Worm (Caenorhabditis elegans): ENCODE results near the gene C04E6.13.

The C04E6.13 gene

DNA sequence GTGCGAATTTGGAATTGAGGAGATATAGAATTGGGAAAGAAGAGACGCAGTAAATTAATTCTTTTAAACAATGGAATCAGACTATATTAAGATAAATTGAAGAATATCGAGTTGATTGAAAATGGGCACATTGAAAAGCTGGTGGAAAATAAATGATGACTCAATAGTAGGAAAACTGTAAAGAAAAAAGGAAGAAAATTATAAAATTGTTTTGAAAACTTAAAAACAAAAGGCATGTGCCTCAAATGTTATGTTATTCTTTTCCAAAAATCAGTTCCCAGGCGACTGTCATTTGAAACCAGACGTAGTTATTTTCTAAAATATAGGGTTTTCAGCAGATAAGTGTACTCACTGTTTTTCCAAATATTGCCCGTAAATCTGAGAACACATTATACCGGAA lies 7.4 kb downstream of the C04E6.13 start, which contains the start of gene C04E6.12:
TSS of gene C04E6.12 (minus strand) at position 101 of the 400 bp plus-strand sequence.
- TF ChIP-seq ceh-39 (tag; optimal IDR thresholded peaks at IDR 0.05) (no peak), flh-1 (GFP tag; optimal IDR thresholded peaks at IDR 0.05) (no peak), hlh-1 (tag; optimal IDR thresholded peaks at IDR 0.05) (no peak), zip-8 (tag; optimal IDR thresholded peaks at IDR 0.05) (no peak), sem-2 (GFP tag; optimal IDR thresholded peaks at IDR 0.05) (no peak), cnd-1 (tag; optimal IDR thresholded peaks at IDR 0.05) (no peak), pha-4 (tag; optimal IDR thresholded peaks at IDR 0.05) (no peak), nhr-2 (tag; optimal IDR thresholded peaks at IDR 0.05) (no peak), ztf-11 (tag; optimal IDR thresholded peaks at IDR 0.05) (no peak), blmp-1 (tag; optimal IDR thresholded peaks at IDR 0.05) (no peak), mls-2 (tag; optimal IDR thresholded peaks at IDR 0.05) (no peak), mep-1 (tag; optimal IDR thresholded peaks at IDR 0.05) (no peak), bed-3 (GFP tag; optimal IDR thresholded peaks at IDR 0.05) (no peak), drap-1 (GFP tag; optimal IDR thresholded peaks at IDR 0.05) (no peak)

DNA sequence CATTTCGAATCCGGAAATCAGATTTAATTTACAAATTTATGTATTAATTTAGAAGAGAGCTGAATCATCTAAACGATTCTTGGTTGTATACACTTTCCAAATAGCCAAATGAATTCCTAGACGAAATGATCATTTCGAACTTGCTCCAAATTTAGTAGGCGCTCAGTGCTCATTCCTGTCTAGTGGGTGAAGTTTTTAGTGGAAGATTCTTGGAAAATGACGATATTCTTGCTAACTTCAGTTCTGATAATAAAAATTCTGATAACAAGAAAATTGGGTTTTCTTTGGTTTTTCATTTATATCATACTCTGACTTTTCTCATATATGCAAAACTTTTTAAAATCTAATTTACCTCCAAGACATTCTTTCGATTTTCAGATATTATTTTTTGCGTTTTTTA lies 9.2 kb downstream of the C04E6.13 start:
- TF ChIP-seq sem-2 (GFP tag; optimal IDR thresholded peaks at IDR 0.05): no peak
- TF ChIP-seq ham-2 (GFP tag; optimal IDR thresholded peaks at IDR 0.05): no peak
- TF ChIP-seq blmp-1 (tag; optimal IDR thresholded peaks at IDR 0.05): no peak
- no peak for TF ChIP-seq hlh-1 (tag; optimal IDR thresholded peaks at IDR 0.05)
- no peak for TF ChIP-seq pha-4 (tag; optimal IDR thresholded peaks at IDR 0.05)
- TF ChIP-seq M03D4.4 (tag; optimal IDR thresholded peaks at IDR 0.05): no peak
- TF ChIP-seq lin-32 (GFP tag; optimal IDR thresholded peaks at IDR 0.05): no peak
- TF ChIP-seq nhr-76 (tag; optimal IDR thresholded peaks at IDR 0.05): no peak
- TF ChIP-seq mab-5 (tag; optimal IDR thresholded peaks at IDR 0.05): no peak
- TF ChIP-seq sptf-1 (tag; optimal IDR thresholded peaks at IDR 0.05): no peak
- no peak for TF ChIP-seq flh-1 (GFP tag; optimal IDR thresholded peaks at IDR 0.05)
- no peak for TF ChIP-seq zip-8 (tag; optimal IDR thresholded peaks at IDR 0.05)

DNA sequence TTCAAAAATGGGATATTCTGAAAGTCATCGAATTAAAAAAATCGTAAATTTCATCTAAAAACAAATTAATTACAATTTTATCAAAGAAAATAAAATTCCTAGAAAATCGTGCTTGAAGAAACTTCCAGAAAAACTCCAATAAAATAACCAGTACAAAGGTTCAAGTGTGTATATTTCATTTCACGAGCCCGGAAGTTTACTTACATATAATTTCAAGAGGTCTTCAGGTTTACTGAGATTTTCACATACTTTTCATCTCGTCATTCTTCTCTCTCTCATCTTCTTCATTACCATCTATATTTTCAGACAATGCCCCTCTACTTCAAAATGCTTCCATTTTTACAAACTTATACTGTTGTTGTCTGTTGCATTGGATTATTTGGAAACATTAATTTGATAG lies 9.7 kb downstream of the C04E6.13 start, which contains the start of gene srsx-18:
TSS of gene srsx-18 (plus strand) at position 301 of the 400 bp plus-strand sequence.
- no peak for TF ChIP-seq mls-2 (tag; optimal IDR thresholded peaks at IDR 0.05)
- TF ChIP-seq nhr-76 (tag; optimal IDR thresholded peaks at IDR 0.05): no peak
- no peak for TF ChIP-seq bed-3 (GFP tag; optimal IDR thresholded peaks at IDR 0.05)
- TF ChIP-seq zip-8 (tag; optimal IDR thresholded peaks at IDR 0.05): no peak
- no peak for TF ChIP-seq nhr-2 (tag; optimal IDR thresholded peaks at IDR 0.05)
- no peak for TF ChIP-seq lin-13 (tag; optimal IDR thresholded peaks at IDR 0.05)
- TF ChIP-seq drap-1 (GFP tag; optimal IDR thresholded peaks at IDR 0.05): no peak
- TF ChIP-seq lin-32 (GFP tag; optimal IDR thresholded peaks at IDR 0.05): no peak
- TF ChIP-seq snpc-4 (tag; optimal IDR thresholded peaks at IDR 0.05): no peak
- no peak for TF ChIP-seq ham-2 (GFP tag; optimal IDR thresholded peaks at IDR 0.05)
- no peak for TF ChIP-seq pha-4 (tag; optimal IDR thresholded peaks at IDR 0.05)
- no peak for TF ChIP-seq sptf-1 (tag; optimal IDR thresholded peaks at IDR 0.05)
- TF ChIP-seq nhr-237 (tag; optimal IDR thresholded peaks at IDR 0.05): no peak
- TF ChIP-seq unc-39 (tag; optimal IDR thresholded peaks at IDR 0.05): no peak

DNA sequence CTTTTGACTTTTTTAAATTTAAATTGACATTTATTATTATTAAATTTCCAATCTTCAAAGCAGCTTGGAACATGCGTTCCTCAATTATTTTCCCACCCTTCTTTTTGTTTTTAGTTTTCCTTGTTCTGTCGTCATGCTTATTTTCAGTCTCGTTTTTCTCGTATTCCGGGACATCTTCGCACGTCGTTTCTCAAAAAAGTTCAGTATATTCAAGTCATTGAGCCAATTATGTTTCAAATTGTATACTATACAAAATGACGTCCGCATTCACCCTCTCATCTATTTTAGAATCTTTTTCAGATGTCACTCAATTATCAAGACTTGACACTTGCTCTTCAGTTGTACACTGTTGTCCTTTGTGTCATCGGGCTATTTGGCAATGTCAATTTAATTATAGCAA lies 14.8 kb downstream of the C04E6.13 start, which contains the start of gene srsx-17:
TSS of gene srsx-17 (plus strand) at position 301 of the 400 bp plus-strand sequence.
- no peak for TF ChIP-seq ces-1 (GFP tag; optimal IDR thresholded peaks at IDR 0.05)
- TF ChIP-seq tbx-8 (GFP tag; optimal IDR thresholded peaks at IDR 0.05): no peak
- TF ChIP-seq lin-13 (tag; optimal IDR thresholded peaks at IDR 0.05): no peak
- no peak for TF ChIP-seq unc-39 (tag; optimal IDR thresholded peaks at IDR 0.05)
- no peak for TF ChIP-seq unc-120 (tag; optimal IDR thresholded peaks at IDR 0.05; ENCODE audit: poor library complexity, severe bottlenecking)
- no peak for TF ChIP-seq mab-5 (tag; optimal IDR thresholded peaks at IDR 0.05)

DNA sequence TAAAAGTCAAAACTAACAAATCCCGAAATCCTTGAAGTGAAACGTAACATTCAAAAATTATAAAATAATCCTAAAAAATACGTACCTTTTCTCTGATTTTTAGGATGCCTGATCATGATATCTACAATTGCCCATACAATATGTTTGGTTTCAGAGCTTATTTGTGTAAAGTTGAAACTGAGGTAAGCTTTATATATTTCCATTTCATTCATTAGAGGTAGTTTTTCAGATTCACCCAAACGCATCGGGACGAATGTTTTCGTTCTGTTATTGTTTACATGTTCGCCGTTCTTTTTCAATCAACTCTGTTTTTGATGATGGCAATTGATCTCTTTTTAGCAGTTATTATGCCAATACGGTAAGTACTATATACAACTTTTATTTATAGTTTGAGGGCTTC lies 15.5 kb downstream of the C04E6.13 start:
- TF ChIP-seq zip-8 (tag; optimal IDR thresholded peaks at IDR 0.05): no peak
- TF ChIP-seq unc-62 (GFP tag; optimal IDR thresholded peaks at IDR 0.05): no peak
- TF ChIP-seq lin-13 (tag; optimal IDR thresholded peaks at IDR 0.05): no peak

DNA sequence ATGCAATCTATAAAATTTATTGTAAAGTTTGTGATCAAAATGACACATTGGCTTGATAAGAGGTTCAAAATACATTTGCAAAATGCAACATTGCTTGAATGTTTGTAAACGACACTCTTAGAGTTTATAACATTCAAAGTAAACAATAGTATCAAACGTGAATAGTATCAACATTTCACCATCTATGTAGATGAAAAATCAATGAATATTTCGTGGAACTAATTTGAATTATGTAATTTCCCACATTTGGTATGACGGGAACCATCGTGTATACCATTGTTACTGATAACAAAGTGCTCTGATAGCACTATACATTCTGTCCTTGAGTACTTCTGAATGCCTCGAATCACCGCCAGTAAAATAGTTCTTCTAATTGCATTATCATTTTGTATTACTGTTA lies 18.1 kb downstream of the C04E6.13 start, which contains the start of gene galt-1:
TSS of gene galt-1 (plus strand) at position 318 of the 400 bp plus-strand sequence.
- no peak for TF ChIP-seq lin-32 (GFP tag; optimal IDR thresholded peaks at IDR 0.05)
- no peak for TF ChIP-seq snpc-4 (tag; optimal IDR thresholded peaks at IDR 0.05)
- no peak for TF ChIP-seq mab-5 (tag; optimal IDR thresholded peaks at IDR 0.05)
- no peak for TF ChIP-seq zip-8 (tag; optimal IDR thresholded peaks at IDR 0.05)
- no peak for TF ChIP-seq nhr-2 (tag; optimal IDR thresholded peaks at IDR 0.05)
- TF ChIP-seq ham-2 (GFP tag; optimal IDR thresholded peaks at IDR 0.05): no peak
- TF ChIP-seq unc-62 (GFP tag; optimal IDR thresholded peaks at IDR 0.05): no peak
- TF ChIP-seq mls-2 (tag; optimal IDR thresholded peaks at IDR 0.05): no peak
- TF ChIP-seq nhr-28 (tag; optimal IDR thresholded peaks at IDR 0.05): no peak
- TF ChIP-seq lsy-2 (tag; optimal IDR thresholded peaks at IDR 0.05): no peak
- TF ChIP-seq nhr-12 (tag; optimal IDR thresholded peaks at IDR 0.05): no peak
- no peak for TF ChIP-seq lin-13 (tag; optimal IDR thresholded peaks at IDR 0.05)
- no peak for TF ChIP-seq unc-39 (tag; optimal IDR thresholded peaks at IDR 0.05)
- TF ChIP-seq elt-1 (tag; optimal IDR thresholded peaks at IDR 0.05; ENCODE audit: borderline replicate concordance, insufficient read depth): no peak
- no peak for TF ChIP-seq hlh-1 (tag; optimal IDR thresholded peaks at IDR 0.05)
- no peak for TF ChIP-seq nhr-237 (tag; optimal IDR thresholded peaks at IDR 0.05)
